Fruit fly (Drosophila melanogaster) S2 (cell line): ENCODE results near the gene CG6071.

Experiments used
- CG8478 ChIP-seq: fragments of >200 bp; optimal IDR thresholded peaks from 2 replicates; lab custom pipeline; 2018
- CTCF ChIP-seq, 2 experiments: fragments of >200 bp; optimal IDR thresholded peaks; 2 replicates each; lab custom pipeline; 2018

CG6071 gene

DNA sequence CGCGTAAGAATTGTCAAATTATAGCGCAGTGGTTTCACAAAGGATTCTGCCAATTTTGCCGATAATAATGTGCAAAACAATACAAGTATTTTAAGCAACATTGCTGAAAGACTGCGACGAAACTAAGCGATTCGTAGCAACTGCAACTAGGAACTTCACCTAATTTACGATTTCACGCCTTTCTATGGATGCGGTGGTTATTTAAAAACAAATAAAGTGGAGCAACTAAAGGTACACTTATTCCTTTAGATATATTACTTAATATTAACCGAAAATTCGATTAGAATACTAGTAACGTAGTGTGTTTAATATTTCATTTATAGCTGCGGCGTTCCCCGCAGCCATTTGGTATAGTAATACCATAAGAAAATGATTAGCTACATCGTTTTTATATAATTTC lies at the start of gene CG6071:
CG6071 (minus strand) TSS at position 101 of the 400 bp plus-strand sequence.
- TF ChIP-seq CTCF (optimal IDR thresholded peaks at IDR 0.05; lab: Kevin White, UChicago) (no peak), CG8478 (lab: Kevin White, UChicago) (no peak)

DNA sequence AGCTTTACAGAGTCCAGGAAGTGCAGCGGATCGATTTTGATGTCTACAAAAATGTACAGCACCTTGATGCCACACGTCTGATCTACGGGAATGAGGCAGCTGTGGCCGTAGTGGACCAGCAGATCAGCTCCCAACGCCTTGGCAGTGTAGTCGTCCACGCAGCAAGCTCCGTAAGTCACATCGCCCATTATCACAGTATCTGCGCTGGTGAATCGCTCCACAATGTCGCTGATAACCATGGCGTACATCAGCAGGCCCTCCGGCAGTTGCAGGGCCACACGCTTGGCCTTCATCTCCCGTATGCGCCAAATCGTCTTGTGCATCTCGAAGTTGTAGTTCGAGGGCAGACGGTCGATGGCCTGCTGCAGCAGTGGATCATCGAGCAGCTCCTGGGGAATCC lies 49.2 kb upstream of the CG6071 start:
- TF ChIP-seq CG8478 (lab: Kevin White, UChicago) (no peak), CTCF (optimal IDR thresholded peaks at IDR 0.05; lab: Kevin White, UChicago) (no peak)

DNA sequence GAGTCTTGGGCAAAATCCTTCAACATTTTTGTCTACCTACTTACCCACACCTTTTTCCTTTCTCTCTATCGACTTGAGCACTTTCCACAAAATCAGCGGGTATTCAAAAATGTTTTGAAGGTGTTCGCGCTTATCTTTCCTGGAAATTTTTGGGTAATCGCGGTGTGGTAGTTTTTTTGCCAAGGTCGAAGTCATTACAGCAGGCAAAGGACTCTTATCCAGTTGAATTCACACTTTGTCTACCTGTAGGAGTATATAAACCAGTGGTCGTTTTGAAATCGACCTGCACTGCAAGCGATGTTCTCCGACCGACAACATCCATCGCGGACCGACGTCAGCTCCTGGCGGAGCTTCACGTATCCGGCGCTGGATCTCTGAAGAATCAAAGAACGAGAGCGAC lies 47.0 kb upstream of the CG6071 start:
- TF ChIP-seq CG8478 (lab: Kevin White, UChicago): no peak
- TF ChIP-seq CTCF (optimal IDR thresholded peaks at IDR 0.05; lab: Kevin White, UChicago): no peak

DNA sequence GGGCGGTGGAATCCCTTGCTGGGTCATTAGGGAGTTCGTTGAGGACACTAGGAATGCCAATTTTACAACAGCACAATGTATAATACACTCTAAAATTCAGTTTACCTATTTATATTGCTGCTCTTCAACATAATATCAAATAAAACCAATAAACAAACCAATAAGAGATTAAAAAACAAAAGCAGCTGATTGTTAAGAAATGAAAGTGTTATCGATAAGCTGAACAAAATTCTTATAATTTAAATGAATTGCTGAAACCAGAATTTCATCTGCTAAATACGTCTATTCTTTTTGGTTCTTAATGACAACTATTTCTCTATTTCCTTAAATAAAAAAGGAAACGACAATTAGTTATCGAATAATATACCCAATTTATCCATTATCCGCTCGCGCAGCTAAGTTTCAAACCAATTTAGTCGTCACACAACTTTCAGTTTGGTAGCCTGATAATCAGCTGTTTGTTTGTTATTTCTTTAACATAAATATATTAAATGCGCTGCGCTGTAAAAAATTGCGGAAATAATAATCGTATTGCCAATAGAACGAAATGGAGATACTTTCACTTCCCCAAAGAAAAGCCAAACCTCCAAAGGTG lies 45.5 kb upstream of the CG6071 start, which contains the start of the genes Pldn and CG14135:
Pldn (minus strand) TSS at position 197 of the 595 bp plus-strand sequence.
CG14135 (plus strand) TSS at position 369 of the 595 bp plus-strand sequence.
- TF ChIP-seq CTCF (optimal IDR thresholded peaks at IDR 0.05; lab: Kevin White, UChicago): peak in 1 of 2 experiments; percentile 12
- TF ChIP-seq CG8478 (lab: Kevin White, UChicago): no peak

DNA sequence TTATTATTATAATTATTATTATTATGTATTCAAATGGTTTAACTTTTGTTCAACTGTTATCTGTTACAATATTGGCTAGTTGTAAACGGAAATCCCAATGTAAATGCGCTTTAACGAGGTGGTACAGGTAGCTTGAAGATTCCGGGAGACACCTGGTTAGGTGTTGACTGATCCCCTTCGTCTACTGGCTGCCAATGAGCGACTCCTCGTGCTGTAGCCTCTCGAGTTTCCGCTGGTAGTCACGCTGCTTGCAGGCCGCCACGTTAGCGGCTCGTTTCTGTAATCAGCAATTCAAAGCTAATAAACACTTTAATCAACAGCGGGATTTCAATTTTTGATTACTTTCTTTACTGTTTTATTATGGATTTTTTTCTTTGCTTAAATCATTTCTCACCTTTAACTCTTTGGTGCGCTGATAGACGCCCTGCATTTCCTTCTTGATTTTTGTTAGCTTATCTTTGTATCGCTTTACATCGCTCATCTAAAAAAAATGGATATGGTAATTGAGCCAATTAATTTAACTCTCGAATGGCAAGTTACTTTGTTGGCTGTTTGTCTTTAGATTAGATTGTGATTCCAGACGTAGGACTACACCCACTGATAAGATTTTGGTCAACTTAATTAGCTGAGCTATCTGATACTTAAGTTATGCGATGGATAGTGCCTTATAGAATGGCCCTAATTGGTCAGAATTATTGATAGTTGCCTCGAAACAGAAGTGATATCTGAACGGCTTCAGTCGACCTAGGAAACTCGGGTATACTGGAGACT lies 44.2 kb upstream of the CG6071 start:
- TF ChIP-seq CG8478 (lab: Kevin White, UChicago) (no peak), CTCF (optimal IDR thresholded peaks at IDR 0.05; lab: Kevin White, UChicago) (no peak)

DNA sequence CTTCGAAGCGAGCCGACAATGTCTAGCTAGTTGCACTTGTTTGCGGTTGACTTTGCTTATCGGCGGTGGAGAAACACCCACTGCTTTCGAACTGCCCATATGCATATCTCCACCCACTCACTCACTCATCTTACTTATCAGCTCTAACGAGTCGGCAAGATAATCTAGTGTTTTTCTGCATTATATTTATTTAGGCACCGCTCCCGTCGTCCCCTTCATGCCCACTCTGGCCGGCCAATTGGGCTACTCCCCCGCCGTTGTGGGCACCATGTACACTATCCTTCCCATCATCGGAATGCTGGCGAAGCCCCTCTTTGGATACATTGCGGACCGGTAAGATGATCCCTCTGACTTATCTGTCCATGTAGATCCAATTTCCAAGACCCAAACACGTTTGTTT lies 40.0 kb upstream of the CG6071 start:
- TF ChIP-seq CG8478 (lab: Kevin White, UChicago) (no peak), CTCF (optimal IDR thresholded peaks at IDR 0.05; lab: Kevin White, UChicago) (no peak)

DNA sequence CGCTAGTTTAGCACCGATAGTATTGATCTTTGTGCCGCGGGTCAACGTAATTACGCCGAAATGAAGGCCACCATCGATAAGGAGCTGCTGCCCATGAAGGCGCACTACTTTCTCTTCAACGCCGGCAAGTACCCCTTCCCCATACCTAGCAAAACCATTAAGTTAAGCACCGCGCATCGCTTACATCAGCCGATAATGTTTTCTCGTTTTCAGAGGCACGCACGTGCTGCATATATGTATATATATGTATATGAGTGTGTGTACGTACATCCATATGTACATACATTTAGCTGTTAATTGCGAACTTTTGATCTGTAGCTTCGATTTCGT lies 38.7 kb upstream of the CG6071 start:
- TF ChIP-seq CTCF (optimal IDR thresholded peaks at IDR 0.05; lab: Kevin White, UChicago) (no peak), CG8478 (lab: Kevin White, UChicago) (no peak)

DNA sequence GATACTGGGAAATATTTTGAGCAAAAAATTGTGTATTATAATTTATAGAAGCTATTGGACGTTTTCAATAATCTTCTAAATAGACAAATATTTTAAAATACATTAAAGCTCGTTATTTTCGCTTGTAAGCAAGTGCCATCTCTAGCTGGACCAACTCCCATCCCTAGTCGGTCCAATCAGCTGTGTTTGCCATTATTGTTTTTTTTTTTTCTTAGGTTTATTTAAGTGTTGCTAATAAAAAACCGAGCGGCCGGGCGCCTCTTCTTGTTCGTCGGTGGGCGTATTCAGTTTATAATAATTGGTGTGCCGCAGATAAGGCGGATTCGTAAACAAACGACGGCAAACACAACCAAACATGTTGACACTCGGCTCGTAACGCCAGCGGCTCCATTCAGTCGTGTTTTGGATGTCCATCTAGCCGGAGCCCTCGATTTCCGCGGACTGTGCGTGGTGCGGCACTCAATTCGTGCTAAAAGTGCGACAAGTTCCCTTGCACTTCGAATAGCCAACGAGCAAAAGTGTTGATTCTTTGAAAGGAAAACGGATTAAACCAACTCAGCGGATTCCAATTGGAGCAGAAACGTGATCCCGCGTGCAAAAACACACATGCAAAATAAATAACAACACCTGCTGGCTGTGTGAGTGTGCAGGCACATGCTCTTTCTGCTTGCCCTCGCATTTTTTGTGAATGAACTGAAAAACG lies 38.1 kb upstream of the CG6071 start, which contains the start of gene Sugb:
Sugb (plus strand) TSS at position 162 of the 703 bp plus-strand sequence.
- no peak for TF ChIP-seq CTCF (optimal IDR thresholded peaks at IDR 0.05; lab: Kevin White, UChicago)

DNA sequence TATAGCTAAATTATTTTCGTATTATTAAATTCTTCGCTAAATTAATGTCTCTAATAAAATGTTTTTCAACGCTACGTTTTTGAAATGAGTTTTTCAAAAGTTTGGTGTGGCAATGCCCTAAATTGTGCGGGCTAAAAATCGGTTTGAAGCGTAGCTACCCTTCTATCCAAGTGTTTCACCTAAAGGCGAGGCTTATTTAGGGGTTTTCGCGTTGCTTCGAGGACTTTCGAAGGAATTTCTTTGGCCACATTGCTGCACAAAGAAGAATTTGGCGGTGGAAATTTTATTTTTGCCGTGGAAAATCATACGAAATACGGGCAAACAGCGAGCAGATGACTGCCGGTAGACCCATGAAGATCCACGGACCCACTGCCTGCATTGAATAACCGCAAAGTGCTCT lies 36.0 kb upstream of the CG6071 start, which contains the start of gene TfIIEalpha:
TfIIEalpha (plus strand) TSS at position 245 of the 400 bp plus-strand sequence.
- peak; percentile 41 to 56 for TF ChIP-seq CTCF (optimal IDR thresholded peaks at IDR 0.05; lab: Kevin White, UChicago)
- no peak for TF ChIP-seq CG8478 (lab: Kevin White, UChicago)

DNA sequence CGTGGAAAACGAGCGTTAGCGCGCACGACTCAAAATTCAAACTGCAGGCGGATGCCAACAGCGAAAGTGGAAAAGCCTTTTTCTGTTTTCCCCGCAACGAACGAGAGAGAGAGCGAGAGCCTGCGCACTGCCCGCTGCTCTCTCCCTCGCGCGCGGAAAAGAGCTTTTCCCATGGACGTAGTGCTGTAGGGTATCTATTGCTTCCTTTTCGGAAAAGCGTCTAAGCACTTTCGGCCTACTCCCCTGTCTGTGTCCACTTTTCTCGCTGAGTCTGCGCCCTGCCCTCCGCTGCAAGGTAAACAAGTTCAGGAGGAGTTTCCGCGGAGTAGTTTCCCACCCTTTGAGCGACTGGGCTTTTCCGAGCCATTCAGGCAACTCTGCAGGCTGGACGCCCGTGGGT lies 34.5 kb upstream of the CG6071 start, which contains the start of gene CG32085:
CG32085 (minus strand) TSS at position 47 of the 400 bp plus-strand sequence.
- TF ChIP-seq CG8478 (lab: Kevin White, UChicago) (no peak), CTCF (optimal IDR thresholded peaks at IDR 0.05; lab: Kevin White, UChicago) (no peak)

DNA sequence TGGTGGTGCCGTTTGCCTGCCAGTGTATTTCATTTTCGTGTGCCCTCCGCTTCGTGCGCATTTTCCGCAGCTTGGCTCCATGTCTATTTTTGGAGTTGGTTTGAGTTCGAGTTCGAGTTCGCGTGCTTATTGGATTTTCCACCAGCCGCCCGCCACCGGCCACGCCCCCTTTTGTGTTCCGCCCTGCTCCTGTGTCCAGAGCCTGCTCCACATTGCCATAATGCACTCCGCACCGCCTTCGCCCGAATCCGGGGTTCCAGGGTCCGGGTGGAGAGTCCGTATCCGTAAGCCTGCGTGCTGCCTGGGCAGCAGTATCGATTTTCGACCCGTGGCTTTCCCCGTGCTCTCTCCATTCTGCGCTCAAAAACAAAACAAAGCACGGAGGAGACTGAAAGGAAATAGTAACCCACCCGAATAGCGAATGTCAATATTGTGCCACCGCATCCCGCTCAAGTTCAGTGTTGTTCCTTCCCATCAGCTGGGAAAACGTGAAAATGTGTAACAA lies 32.5 kb upstream of the CG6071 start:
- TF ChIP-seq CTCF (optimal IDR thresholded peaks at IDR 0.05; lab: Kevin White, UChicago) (no peak), CG8478 (lab: Kevin White, UChicago) (no peak)

DNA sequence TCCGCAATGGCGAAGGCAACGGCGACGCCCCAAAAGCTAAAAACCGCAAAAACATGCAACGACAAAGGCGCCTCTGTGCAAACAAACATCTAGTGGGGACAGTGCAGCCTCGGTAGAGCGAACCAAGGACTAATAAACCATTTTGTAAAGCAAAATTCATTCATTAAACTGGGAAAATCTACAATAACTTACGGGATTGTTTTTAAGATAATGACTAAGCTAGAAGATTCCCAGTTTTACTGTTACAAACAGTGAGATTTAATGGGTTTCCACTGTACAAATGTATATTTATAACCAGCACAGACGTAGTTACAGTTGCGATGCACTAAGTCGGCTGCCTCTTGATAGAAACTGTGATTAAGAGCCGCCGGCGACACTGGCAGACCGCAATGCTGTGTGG lies 10.4 kb upstream of the CG6071 start:
- TF ChIP-seq CTCF (optimal IDR thresholded peaks at IDR 0.05; lab: Kevin White, UChicago) (no peak), CG8478 (lab: Kevin White, UChicago) (no peak)

DNA sequence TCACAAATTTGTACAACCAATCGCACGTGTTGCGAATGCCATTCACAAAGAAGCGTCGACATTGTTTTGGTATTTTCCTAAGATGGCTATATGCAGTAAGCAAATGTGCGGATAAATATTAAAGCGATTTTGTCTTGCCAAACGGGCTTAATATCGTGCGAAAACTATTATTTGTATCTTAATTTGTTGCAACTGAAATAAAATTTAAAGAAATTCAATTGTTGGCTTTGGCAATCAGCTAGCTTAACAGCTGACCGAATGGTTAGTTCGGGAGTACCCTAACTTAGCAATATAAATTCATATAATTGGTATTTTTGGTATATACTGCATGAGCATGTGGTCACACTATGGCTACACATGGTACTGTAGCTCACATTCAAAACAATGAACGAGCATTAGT lies 2.6 kb upstream of the CG6071 start, which contains the start of the genes RIOK1 and Polr3H:
RIOK1 (minus strand) TSS at position 65 of the 400 bp plus-strand sequence.
Polr3H (plus strand) TSS at position 347 of the 400 bp plus-strand sequence.
- TF ChIP-seq CG8478 (lab: Kevin White, UChicago) (no peak), CTCF (optimal IDR thresholded peaks at IDR 0.05; lab: Kevin White, UChicago) (no peak)

DNA sequence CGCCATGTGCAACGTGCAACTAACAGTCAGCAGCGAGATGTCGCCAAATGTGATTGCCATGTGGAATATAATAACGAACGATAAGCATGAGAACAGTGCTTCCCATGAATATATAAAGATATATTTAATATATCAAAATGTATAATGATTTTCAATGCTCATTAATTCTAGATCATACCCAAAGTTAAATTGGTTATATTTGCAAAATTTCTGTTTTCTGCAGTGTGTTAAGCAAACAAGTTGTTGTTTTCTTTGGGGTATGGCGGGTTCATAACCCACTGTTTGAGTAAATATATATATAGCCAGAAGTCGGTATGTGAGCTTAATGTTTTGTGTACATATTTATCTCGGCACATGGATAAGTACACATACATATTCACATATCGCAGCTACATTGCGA lies 9.0 kb downstream of the CG6071 start:
- no peak for TF ChIP-seq CTCF (optimal IDR thresholded peaks at IDR 0.05; lab: Kevin White, UChicago)
- no peak for TF ChIP-seq CG8478 (lab: Kevin White, UChicago)
